Fruit fly (Drosophila melanogaster): ENCODE measurements around the gene CG5888.

DNA sequence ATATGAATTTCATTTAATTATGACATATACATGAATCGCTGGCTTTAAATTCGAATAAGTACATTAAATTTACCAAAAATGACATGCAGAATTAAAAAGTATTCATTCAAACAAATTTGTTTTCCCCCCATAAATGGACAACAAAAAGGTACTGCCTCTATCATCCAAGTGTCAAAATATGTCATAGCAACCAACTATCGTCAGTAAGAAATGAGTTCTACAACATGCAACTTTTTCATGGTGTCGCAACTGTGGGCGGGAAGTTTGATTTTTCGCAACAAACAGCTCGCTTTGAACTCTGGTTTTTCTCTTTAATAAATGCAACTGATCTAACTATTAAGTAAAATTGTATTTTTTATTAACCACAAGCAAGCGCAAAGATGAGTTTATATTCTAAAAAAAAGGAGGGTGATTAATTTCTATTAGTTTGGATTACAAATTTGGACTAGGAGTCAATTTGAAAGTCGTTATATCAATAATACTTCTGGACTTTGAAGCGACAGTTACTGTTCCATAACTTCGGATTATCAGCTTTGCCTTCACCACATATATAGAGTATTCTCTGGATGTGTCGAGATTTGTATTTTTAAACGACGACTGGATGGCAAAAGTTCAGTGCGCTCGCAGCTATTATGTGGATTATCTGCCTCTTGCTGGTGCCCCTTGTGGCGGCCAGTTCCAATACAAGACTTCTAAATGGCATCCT is 39.5 kb upstream of the CG5888 start, which contains the start of gene Nepl8:
- TF ChIP-seq CTCF (optimal IDR thresholded peaks at IDR 0.05): peak; percentile 32 to 52
- no peak for TF ChIP-seq CG8478 (optimal IDR thresholded peaks at IDR 0.05)
